Worm (Caenorhabditis elegans): ENCODE data around the gene sri-18.

ce11 chrV:10212027-10212426 is 48.3 kb downstream of the sri-18 start, which contains the start of gene zhit-3:
- no peak for TF ChIP-seq hmbx-1 (tag; optimal IDR thresholded peaks at IDR 0.05)
- TF ChIP-seq ama-1 (optimal IDR thresholded peaks at IDR 0.05) = no peak
- TF ChIP-seq pes-1 (GFP tag; IDR thresholded peaks at IDR 0.05) = no peak
- TF ChIP-seq scrt-1 (GFP tag; IDR thresholded peaks at IDR 0.05) = no peak

All from whole organism, early embryonic.